Fruit fly (Drosophila melanogaster) whole organism, pupa: ENCODE measurements around the gene CG5697.

Experiments used
- CG32121 ChIP-seq: fragments of 200-800 bp; sonication (Bioruptor generic); IDR thresholded peaks from 2 replicates; pipeline ENCODE4 v1.3.6; 2022; ENCODE audit warnings: missing biosample characterization, missing genetic modification characterization
- EcR ChIP-seq: fragments of 200-800 bp; sonication (Bioruptor generic); optimal IDR thresholded peaks from 3 replicates; lab custom pipeline; 2019; ENCODE audit warnings: missing biosample characterization, missing genetic modification characterization, mild to moderate bottlenecking, moderate library complexity, missing genetic modification reagents

- TF ChIP-seq EcR (GFP tag; lab: Kevin White, UChicago): no peak
- no peak for TF ChIP-seq CG32121 (GFP tag; lab: Robert Waterston, UW)
Observed at dm6 chr3R:21043549-21044118, 27.9 kb downstream of the CG5697 start, which contains the start of gene CG12278.
